Fruit fly (Drosophila melanogaster) whole organism, wandering third instar larva: ENCODE data around the gene Sb.

Source experiments
- CG32264 ChIP-seq: fragments of 200-800 bp; sonication (Bioruptor generic); optimal IDR thresholded peaks from 2 replicates; lab custom pipeline; 2016; ENCODE audit warnings: missing biosample characterization, missing genetic modification characterization
- Dfd ChIP-seq: fragments of >200 bp; optimal IDR thresholded peaks from 2 replicates; lab custom pipeline; 2017; ENCODE audit warnings: missing biosample characterization, missing genetic modification characterization
- fru ChIP-seq: fragments of 200-800 bp; sonication (Bioruptor generic); optimal IDR thresholded peaks from 3 replicates; lab custom pipeline; 2016; ENCODE audit warnings: missing biosample characterization, mild to moderate bottlenecking, missing genetic modification characterization
- lola ChIP-seq: fragments of >200 bp; optimal IDR thresholded peaks from 2 replicates; lab custom pipeline; 2017; ENCODE audit warnings: missing biosample characterization, missing genetic modification characterization
- pan ChIP-seq: fragments of >200 bp; optimal IDR thresholded peaks from 2 replicates; lab custom pipeline; 2017
- psq ChIP-seq: fragments of 200-800 bp; sonication (Bioruptor generic); optimal IDR thresholded peaks from 3 replicates; lab custom pipeline; 2017; ENCODE audit warnings: missing biosample characterization, mild to moderate bottlenecking, missing genetic modification characterization, moderate library complexity

- no peak for TF ChIP-seq psq (GFP tag; lab: Kevin White, UChicago)
- no peak for TF ChIP-seq CG32264 (GFP tag; lab: Kevin White, UChicago)
- TF ChIP-seq lola (GFP tag; lab: Kevin White, UChicago) = no peak
- no peak for TF ChIP-seq pan (lab: Kevin White, UChicago)
- TF ChIP-seq fru (GFP tag; lab: Kevin White, UChicago) = no peak
- no peak for TF ChIP-seq Dfd (GFP tag; lab: Kevin White, UChicago)
Observed at dm6 chr3R:16187737-16188136, 71.8 kb downstream of the Sb start.
